Worm (Caenorhabditis elegans) whole organism, midembryonic: ENCODE data around the gene odr-3.

Experiments
- T22C8.4 ChIP-seq: fragments of 200-800 bp; sonication (Bioruptor generic); IDR thresholded peaks from 2 replicates; pipeline ENCODE4 v1.3.6; 2022; ENCODE audit warnings: missing genetic modification characterization, missing compliant biosample characterization
- cog-1 ChIP-seq: sonication (generic microtip); optimal IDR thresholded peaks from 2 replicates; lab custom pipeline; 2016; ENCODE audit warnings: missing genetic modification characterization, missing compliant biosample characterization
- flt-1 ChIP-seq: fragments of 200-800 bp; sonication (Bioruptor generic); IDR thresholded peaks from 2 replicates; pipeline ENCODE4 v1.3.6; 2022; ENCODE audit warnings: missing genetic modification characterization, missing compliant biosample characterization
- klf-2 ChIP-seq: fragments of 200-800 bp; sonication (Bioruptor generic); conservative IDR thresholded peaks from 2 replicates; pipeline ENCODE4 v1.3.6; 2022; ENCODE audit warnings: missing genetic modification reagents, missing genetic modification characterization, missing compliant biosample characterization
- med-1 ChIP-seq: sonication (generic microtip); optimal IDR thresholded peaks from 2 replicates; lab custom pipeline; 2017; ENCODE audit warnings: missing genetic modification characterization, mild to moderate bottlenecking, missing compliant biosample characterization, antibody characterized with exemption, missing genetic modification reagents; ENCODE audit not compliant: insufficient read depth
- ref-1 ChIP-seq: fragments of 200-800 bp; sonication (Bioruptor generic); conservative IDR thresholded peaks from 2 replicates; pipeline ENCODE4 v1.3.6; 2022; ENCODE audit warnings: missing genetic modification reagents, missing genetic modification characterization, missing compliant biosample characterization
- tab-1 ChIP-seq: fragments of 200-800 bp; sonication (Bioruptor generic); IDR thresholded peaks from 2 replicates; pipeline ENCODE4 v1.3.6; 2022; ENCODE audit warnings: missing genetic modification characterization, missing compliant biosample characterization
- ztf-23 ChIP-seq: fragments of 200-800 bp; sonication (Bioruptor generic); IDR thresholded peaks from 2 replicates; pipeline ENCODE4 v1.3.6; 2022; ENCODE audit warnings: missing genetic modification reagents, missing genetic modification characterization, missing compliant biosample characterization
- ztf-29 ChIP-seq: fragments of 200-800 bp; sonication (Bioruptor generic); IDR thresholded peaks from 2 replicates; pipeline ENCODE4 v1.3.6; 2022; ENCODE audit warnings: missing genetic modification reagents, missing genetic modification characterization, missing compliant biosample characterization

The odr-3 gene

DNA sequence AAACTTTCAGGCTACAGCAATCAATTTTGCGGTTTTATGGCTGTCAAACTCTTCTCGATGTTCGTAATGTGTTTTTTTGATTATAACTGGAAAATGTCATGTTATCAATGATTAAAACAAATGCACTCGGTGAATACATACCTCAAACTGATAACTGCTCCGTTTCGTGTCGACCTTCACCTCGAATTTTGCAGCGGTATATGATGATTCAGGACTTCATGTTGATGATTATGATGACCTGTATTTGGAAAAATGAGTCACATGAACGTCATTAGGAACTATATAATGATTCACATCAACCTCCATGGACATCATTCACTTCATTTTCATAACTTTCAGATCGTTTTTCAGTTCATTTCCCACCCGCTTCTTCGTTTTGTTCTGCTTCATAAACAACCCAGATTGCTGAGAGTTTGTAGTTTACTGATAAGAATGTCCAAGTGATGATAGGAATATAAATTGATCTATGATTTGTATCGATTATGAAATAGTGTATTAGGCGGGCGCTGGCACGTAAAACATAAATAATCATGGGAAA is 13.5 kb upstream of the odr-3 start:
- TF ChIP-seq tab-1 (GFP tag; lab: Robert Waterston, UW) (no peak), ztf-23 (GFP tag; lab: Robert Waterston, UW) (no peak), klf-2 (no peak), T22C8.4 (no peak), ref-1 (GFP tag; lab: Robert Waterston, UW) (no peak), cog-1 (tag; lab: Kevin White, UChicago) (no peak), ztf-29 (GFP tag; lab: Robert Waterston, UW) (no peak), flt-1 (no peak), med-1 (GFP tag; lab: Kevin White, UChicago) (no peak)

DNA sequence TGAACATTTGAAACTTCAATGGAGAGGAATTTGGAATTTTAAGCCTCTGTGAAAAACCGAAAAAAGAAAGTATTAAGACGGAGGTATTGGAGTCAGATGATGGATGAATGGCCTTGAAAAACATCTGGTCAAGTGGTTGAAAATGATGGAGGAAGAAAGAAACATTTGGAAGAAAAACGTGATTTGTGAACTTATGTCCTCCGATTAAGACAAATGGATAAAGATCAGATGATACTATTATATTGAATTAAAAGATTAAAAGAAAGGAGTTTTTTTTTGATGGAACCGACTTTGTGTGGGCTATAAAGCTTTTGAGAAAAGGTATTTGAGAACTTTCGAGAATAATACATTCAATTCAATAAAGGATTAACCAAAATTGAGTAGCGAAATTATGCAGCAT is 10.2 kb upstream of the odr-3 start:
- no peak for TF ChIP-seq tab-1 (GFP tag; lab: Robert Waterston, UW)
- TF ChIP-seq ztf-23 (GFP tag; lab: Robert Waterston, UW): no peak
- no peak for TF ChIP-seq ztf-29 (GFP tag; lab: Robert Waterston, UW)
- no peak for TF ChIP-seq cog-1 (tag; lab: Kevin White, UChicago)
- TF ChIP-seq klf-2: no peak
- no peak for TF ChIP-seq T22C8.4
- TF ChIP-seq flt-1: no peak
- no peak for TF ChIP-seq ref-1 (GFP tag; lab: Robert Waterston, UW)
- no peak for TF ChIP-seq med-1 (GFP tag; lab: Kevin White, UChicago)

DNA sequence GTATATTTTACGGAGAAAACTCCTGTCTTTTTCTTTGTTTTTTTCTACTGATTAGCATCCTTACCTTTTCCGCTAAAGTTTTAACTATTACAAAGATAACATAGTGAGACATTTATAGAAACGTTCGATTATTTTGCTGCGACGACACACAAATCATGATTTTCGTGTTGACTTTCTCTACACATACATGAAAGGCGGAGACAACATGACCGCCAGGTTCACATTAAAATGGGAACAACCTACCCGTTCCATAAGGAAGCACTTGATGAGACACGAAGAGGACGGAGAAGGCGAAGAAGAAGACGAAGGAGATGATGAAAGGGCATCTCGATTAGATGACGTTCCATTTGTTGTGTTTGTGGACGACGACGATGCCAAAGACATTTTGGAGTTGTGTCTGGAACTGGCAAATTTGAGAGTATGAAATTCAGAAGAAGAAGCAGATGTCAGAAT is 9.6 kb upstream of the odr-3 start, which contains the start of gene C34D1.4:
C34D1.4 (minus strand) TSS at position 403 of the 453 bp plus-strand sequence.
- no peak for TF ChIP-seq ztf-23 (GFP tag; lab: Robert Waterston, UW)
- no peak for TF ChIP-seq flt-1
- TF ChIP-seq cog-1 (tag; lab: Kevin White, UChicago): no peak
- no peak for TF ChIP-seq T22C8.4

DNA sequence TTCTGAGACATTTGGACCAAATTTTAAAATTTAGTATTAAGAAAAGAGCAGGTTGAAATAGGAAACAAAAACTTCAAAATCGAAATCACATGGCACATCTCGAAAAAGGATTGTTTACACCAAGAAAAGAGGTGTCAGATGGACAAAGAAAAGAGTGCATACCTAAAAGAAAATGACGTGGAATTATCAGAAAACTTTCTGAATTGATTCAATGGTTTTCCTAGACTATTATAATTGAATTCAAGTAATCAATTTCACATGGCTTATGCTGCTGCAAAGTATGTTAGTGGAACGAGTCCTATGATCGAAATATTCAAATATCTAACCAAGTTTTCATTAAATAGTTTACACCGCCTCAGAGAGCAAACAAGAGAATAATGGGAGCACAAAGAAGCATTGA is 3.5 kb upstream of the odr-3 start:
- TF ChIP-seq cog-1 (tag; lab: Kevin White, UChicago) (no peak), flt-1 (no peak), ref-1 (GFP tag; lab: Robert Waterston, UW) (no peak), tab-1 (GFP tag; lab: Robert Waterston, UW) (no peak), ztf-29 (GFP tag; lab: Robert Waterston, UW) (no peak), klf-2 (no peak), ztf-23 (GFP tag; lab: Robert Waterston, UW) (no peak), med-1 (GFP tag; lab: Kevin White, UChicago) (no peak), T22C8.4 (no peak)

DNA sequence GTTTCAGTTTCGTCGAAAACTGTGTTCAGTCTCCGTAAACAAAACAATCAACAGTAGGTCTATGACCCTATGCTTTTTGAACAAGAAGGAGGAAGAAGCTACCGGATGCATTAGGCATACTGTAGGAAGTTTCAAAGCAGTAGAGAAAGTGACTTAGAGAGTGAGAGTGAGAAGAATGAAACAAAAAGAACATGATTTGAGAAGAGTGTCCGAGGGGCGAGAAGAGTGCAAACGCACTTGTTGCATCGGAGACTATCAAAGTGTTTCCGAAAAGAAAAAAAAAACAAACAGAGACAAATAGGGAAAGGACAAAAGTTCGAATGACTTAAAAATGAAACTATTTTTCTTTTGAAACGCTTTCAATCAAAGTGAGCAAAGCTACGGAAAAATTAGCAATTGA is 6.1 kb downstream of the odr-3 start:
- TF ChIP-seq klf-2 (no peak), ref-1 (GFP tag; lab: Robert Waterston, UW) (no peak), med-1 (GFP tag; lab: Kevin White, UChicago) (no peak), tab-1 (GFP tag; lab: Robert Waterston, UW) (no peak), ztf-23 (GFP tag; lab: Robert Waterston, UW) (no peak), cog-1 (tag; lab: Kevin White, UChicago) (no peak), flt-1 (no peak), T22C8.4 (no peak), ztf-29 (GFP tag; lab: Robert Waterston, UW) (no peak)

DNA sequence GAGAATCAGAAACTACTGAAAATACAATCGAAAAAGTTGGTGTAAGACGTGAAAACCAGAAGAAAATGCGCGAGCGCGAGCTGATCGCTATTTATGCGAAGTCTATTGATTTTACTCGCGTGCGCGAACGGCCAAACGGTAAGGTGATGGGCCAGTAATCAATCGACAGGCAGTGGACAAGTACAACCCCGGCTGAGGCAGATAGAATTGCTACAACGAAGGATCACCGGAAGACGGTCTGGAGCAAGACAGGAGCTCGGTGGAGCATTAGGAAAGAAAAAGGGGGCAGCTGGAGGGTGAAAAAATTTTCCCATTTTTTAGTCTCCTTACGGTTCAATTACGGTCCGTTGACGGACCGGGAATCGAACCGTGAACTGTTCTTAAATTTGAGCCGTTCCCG is 9.6 kb downstream of the odr-3 start:
- 0 out of 2 replicates have a peak, but pooled peaks have one; percentile 41 for TF ChIP-seq tab-1 (GFP tag; lab: Robert Waterston, UW)

DNA sequence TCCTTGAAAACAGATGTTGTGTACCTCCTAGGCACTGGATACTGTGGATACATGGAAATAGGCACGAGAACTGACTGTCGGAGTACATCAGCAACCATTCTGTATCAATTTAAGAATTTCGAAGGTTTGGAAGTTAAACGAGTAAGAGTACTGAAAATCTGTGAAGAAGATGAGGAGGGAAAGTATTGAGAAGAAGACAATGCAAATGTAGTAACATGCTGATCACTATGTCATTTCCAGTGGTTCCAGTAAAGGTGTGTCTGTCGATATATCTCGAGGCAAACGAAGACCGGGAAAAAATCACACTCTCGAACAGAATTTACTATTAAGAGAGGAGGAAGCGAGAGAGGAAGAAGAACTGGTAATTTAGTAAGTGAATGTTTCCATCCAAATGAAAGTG is 12.8 kb downstream of the odr-3 start, which contains the start of gene dmd-10:
dmd-10 (minus strand) TSS at position 101 of the 400 bp plus-strand sequence.
- TF ChIP-seq ref-1 (GFP tag; lab: Robert Waterston, UW): no peak
- no peak for TF ChIP-seq med-1 (GFP tag; lab: Kevin White, UChicago)
- no peak for TF ChIP-seq flt-1
- no peak for TF ChIP-seq klf-2
- no peak for TF ChIP-seq tab-1 (GFP tag; lab: Robert Waterston, UW)
- TF ChIP-seq cog-1 (tag; lab: Kevin White, UChicago): no peak
- no peak for TF ChIP-seq ztf-29 (GFP tag; lab: Robert Waterston, UW)
- no peak for TF ChIP-seq T22C8.4
- no peak for TF ChIP-seq ztf-23 (GFP tag; lab: Robert Waterston, UW)

DNA sequence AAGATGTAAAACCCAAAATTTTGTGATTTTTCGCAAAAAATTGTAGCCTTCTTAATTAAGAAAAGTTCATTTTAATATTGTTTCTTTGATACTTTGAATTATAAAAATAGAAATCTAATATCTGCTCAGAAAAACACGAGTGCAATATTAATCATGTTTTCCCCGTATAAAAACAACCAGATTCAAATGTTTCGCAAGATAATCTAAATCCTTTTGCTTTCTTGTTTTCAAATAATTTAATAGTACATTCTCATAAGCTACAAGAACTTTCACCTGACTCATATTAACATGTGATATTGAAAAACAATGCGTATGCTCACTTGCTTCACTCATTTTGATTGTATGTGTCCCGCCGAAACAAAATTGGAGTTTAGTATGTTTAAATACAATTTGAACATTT is 14.0 kb downstream of the odr-3 start:
- TF ChIP-seq flt-1 (no peak), tab-1 (GFP tag; lab: Robert Waterston, UW) (no peak), ztf-29 (GFP tag; lab: Robert Waterston, UW) (no peak), ztf-23 (GFP tag; lab: Robert Waterston, UW) (no peak), cog-1 (tag; lab: Kevin White, UChicago) (no peak), ref-1 (GFP tag; lab: Robert Waterston, UW) (no peak), T22C8.4 (no peak), klf-2 (no peak), med-1 (GFP tag; lab: Kevin White, UChicago) (no peak)

ce11 chrV:13229538-13229937 is 19.8 kb downstream of the odr-3 start:
- TF ChIP-seq tab-1 (GFP tag; lab: Robert Waterston, UW) (no peak), cog-1 (tag; lab: Kevin White, UChicago) (no peak), T22C8.4 (no peak), flt-1 (no peak), klf-2 (no peak), med-1 (GFP tag; lab: Kevin White, UChicago) (no peak), ref-1 (GFP tag; lab: Robert Waterston, UW) (no peak), ztf-29 (GFP tag; lab: Robert Waterston, UW) (no peak), ztf-23 (GFP tag; lab: Robert Waterston, UW) (no peak)

- TF ChIP-seq cog-1 (tag; lab: Kevin White, UChicago) (no peak), ref-1 (GFP tag; lab: Robert Waterston, UW) (no peak), med-1 (GFP tag; lab: Kevin White, UChicago) (no peak), klf-2 (no peak)
Measured at ce11 chrV:13221066-13221465, 28.3 kb downstream of the odr-3 start.
